Worm (Caenorhabditis elegans): Measurements from ENCODE around the gene unc-36.

unc-36 gene

ce11 chrIII:8163788-8164423, 37.1 kb downstream of the unc-36 start, which contains the start of gene prp-8 (continued):
- no peak for TF ChIP-seq ceh-63 (GFP tag; optimal IDR thresholded peaks at IDR 0.05)
- no peak for TF ChIP-seq alr-1 (tag; optimal IDR thresholded peaks at IDR 0.05; ENCODE audit: borderline replicate concordance)
- TF ChIP-seq nhr-28 (tag; optimal IDR thresholded peaks at IDR 0.05) = no peak
- peak; percentile 95 for TF ChIP-seq blmp-1 (tag; optimal IDR thresholded peaks at IDR 0.05)
- TF ChIP-seq zip-4 (GFP tag; optimal IDR thresholded peaks at IDR 0.05) = peak; percentile 10
- TF ChIP-seq egl-27 (tag; optimal IDR thresholded peaks at IDR 0.05) = no peak
- peak; percentile 55 for TF ChIP-seq sox-4 (tag; optimal IDR thresholded peaks at IDR 0.05)
- TF ChIP-seq unc-130 (tag; optimal IDR thresholded peaks at IDR 0.05) = peak; percentile 99
- no peak for TF ChIP-seq hlh-17 (GFP tag; optimal IDR thresholded peaks at IDR 0.05; ENCODE audit: borderline replicate concordance)
- peak; percentile 67 for TF ChIP-seq fos-1 (tag; optimal IDR thresholded peaks at IDR 0.05)
- TF ChIP-seq nhr-76 (tag; optimal IDR thresholded peaks at IDR 0.05) = peak; percentile 13
- TF ChIP-seq lir-3 (tag; optimal IDR thresholded peaks at IDR 0.05; ENCODE audit: poor library complexity) = peak; percentile 52
- no peak for TF ChIP-seq unc-62 (GFP tag; optimal IDR thresholded peaks at IDR 0.05)
- no peak for TF ChIP-seq nhr-84 (tag; optimal IDR thresholded peaks at IDR 0.05)
- peak; percentile 93 for TF ChIP-seq lin-14 (GFP tag; optimal IDR thresholded peaks at IDR 0.05)
- no peak for TF ChIP-seq Y116A8C.19 (tag; optimal IDR thresholded peaks at IDR 0.05; ENCODE audit: borderline replicate concordance)
- peak; percentile 48 for TF ChIP-seq lin-39 (tag; optimal IDR thresholded peaks at IDR 0.05)
- peak; percentile 68 for TF ChIP-seq egl-13 (tag; optimal IDR thresholded peaks at IDR 0.05)
- no peak for TF ChIP-seq unc-30 (tag; optimal IDR thresholded peaks at IDR 0.05)
- TF ChIP-seq ets-5 (GFP tag; IDR thresholded peaks at IDR 0.05) = no peak
- TF ChIP-seq sup-37 (GFP tag; optimal IDR thresholded peaks at IDR 0.05) = peak; percentile 66
- peak; percentile 51 for TF ChIP-seq ama-1 (optimal IDR thresholded peaks at IDR 0.05)
- TF ChIP-seq dsc-1 (tag; optimal IDR thresholded peaks at IDR 0.05) = peak; percentile 76
- peak; percentile 42 for TF ChIP-seq aly-2 (tag; optimal IDR thresholded peaks at IDR 0.05)
- TF ChIP-seq pax-3 (tag; optimal IDR thresholded peaks at IDR 0.05) = peak; percentile 71
- TF ChIP-seq swsn-7 (tag; optimal IDR thresholded peaks at IDR 0.05) = peak; percentile 87
- peak; percentile 71 for TF ChIP-seq nhr-90 (tag; optimal IDR thresholded peaks at IDR 0.05; ENCODE audit: poor library complexity)
- TF ChIP-seq skn-1 (tag; optimal IDR thresholded peaks at IDR 0.05) = peak; percentile 94
- TF ChIP-seq grh-1 (GFP tag; IDR thresholded peaks at IDR 0.05) = peak; percentile 46; the same call in 1 of the 2 replicates
- TF ChIP-seq fkh-4 (tag; optimal IDR thresholded peaks at IDR 0.05; ENCODE audit: borderline replicate concordance) = no peak
- TF ChIP-seq mdl-1 (tag; optimal IDR thresholded peaks at IDR 0.05) = peak in 1 of 2 experiments; percentile 87
- TF ChIP-seq mep-1 (tag; optimal IDR thresholded peaks at IDR 0.05) = peak; percentile 96
- peak; percentile 44 for TF ChIP-seq ceh-8 (GFP tag; optimal IDR thresholded peaks at IDR 0.05)
- TF ChIP-seq sptf-1 (tag; optimal IDR thresholded peaks at IDR 0.05) = no peak
- TF ChIP-seq ztf-4 (tag; optimal IDR thresholded peaks at IDR 0.05) = peak; percentile 69
- TF ChIP-seq nhr-19 (GFP tag; conservative IDR thresholded peaks at IDR 0.05) = peak; percentile 87

- TF ChIP-seq egl-27 (tag; optimal IDR thresholded peaks at IDR 0.05) = no peak
- no peak for TF ChIP-seq fkh-8 (tag; optimal IDR thresholded peaks at IDR 0.05)
- no peak for TF ChIP-seq lin-15B (tag; optimal IDR thresholded peaks at IDR 0.05)
- no peak for TF ChIP-seq unc-98 (GFP tag; IDR thresholded peaks at IDR 0.05)
- TF ChIP-seq hpl-2 (GFP tag; optimal IDR thresholded peaks at IDR 0.05) = no peak
- no peak for TF ChIP-seq C04F5.9 (tag; optimal IDR thresholded peaks at IDR 0.05)
- no peak for TF ChIP-seq skn-1 (tag; optimal IDR thresholded peaks at IDR 0.05)
- TF ChIP-seq F16B12.6 (tag; optimal IDR thresholded peaks at IDR 0.05) = no peak
Observed at ce11 chrIII:8163283-8163682, 37.7 kb downstream of the unc-36 start, which contains the start of gene bath-42. Gene bath-42, minus strand, starts transcription at chrIII:8163383.
